Worm (Caenorhabditis elegans) whole organism, late embryonic: ENCODE results near the gene pqn-37.

Source experiments
- C08G9.2 ChIP-seq: sonication (generic microtip); optimal IDR thresholded peaks from 2 replicates; lab custom pipeline; 2016; ENCODE audit warnings: mild to moderate bottlenecking, missing genetic modification characterization, moderate library complexity, missing compliant biosample characterization
- Y22D7AL.16 ChIP-seq: sonication (generic microtip); optimal IDR thresholded peaks from 2 replicates; lab custom pipeline; 2016; ENCODE audit warnings: missing genetic modification characterization, missing compliant biosample characterization
- ama-1 ChIP-seq: fragments of 150-350 bp; optimal IDR thresholded peaks from 2 replicates; lab custom pipeline; 2014
- ceh-18 ChIP-seq: sonication (generic microtip); optimal IDR thresholded peaks from 2 replicates; lab custom pipeline; 2016; ENCODE audit warnings: missing genetic modification characterization, missing compliant biosample characterization
- ceh-30 ChIP-seq: fragments of 150-350 bp; optimal IDR thresholded peaks from 2 replicates; lab custom pipeline; 2014; ENCODE audit warnings: missing biosample characterization, missing genetic modification characterization
- ceh-31 ChIP-seq: sonication (generic microtip); optimal IDR thresholded peaks from 2 replicates; lab custom pipeline; 2016; ENCODE audit warnings: missing genetic modification characterization, missing compliant biosample characterization
- ceh-45 ChIP-seq: fragments of 200-800 bp; sonication (Bioruptor generic); IDR thresholded peaks from 2 replicates; pipeline ENCODE4 v1.3.6; 2022; ENCODE audit warnings: missing genetic modification reagents, missing genetic modification characterization, missing compliant biosample characterization
- ceh-48 ChIP-seq: sonication (generic microtip); optimal IDR thresholded peaks from 2 replicates; lab custom pipeline; 2016; ENCODE audit warnings: missing genetic modification characterization, inconsistent platforms, missing compliant biosample characterization
- ceh-6 ChIP-seq: fragments of 200-800 bp; sonication (Bioruptor generic); optimal IDR thresholded peaks from 2 replicates; lab custom pipeline; 2018; ENCODE audit warnings: mild to moderate bottlenecking, missing genetic modification characterization, missing compliant biosample characterization
- ceh-9 ChIP-seq: sonication (generic microtip); optimal IDR thresholded peaks from 2 replicates; lab custom pipeline; 2016; ENCODE audit warnings: mild to moderate bottlenecking, missing genetic modification characterization, inconsistent platforms, missing compliant biosample characterization
- elt-2 ChIP-seq: sonication (generic microtip); optimal IDR thresholded peaks from 2 replicates; lab custom pipeline; 2016; ENCODE audit warnings: missing genetic modification reagents, missing genetic modification characterization, missing compliant biosample characterization
- fax-1 ChIP-seq: sonication (generic microtip); optimal IDR thresholded peaks from 2 replicates; lab custom pipeline; 2016; ENCODE audit warnings: missing genotype, missing genetic modification characterization, missing compliant biosample characterization
- fkh-6 ChIP-seq: sonication (generic microtip); optimal IDR thresholded peaks from 2 replicates; lab custom pipeline; 2016; ENCODE audit warnings: missing genetic modification characterization, missing compliant biosample characterization
- lim-6 ChIP-seq: sonication (generic microtip); optimal IDR thresholded peaks from 2 replicates; lab custom pipeline; 2016; ENCODE audit warnings: missing genetic modification characterization, missing compliant biosample characterization
- lin-11 ChIP-seq: fragments of 200-800 bp; sonication (Bioruptor generic); optimal IDR thresholded peaks from 2 replicates; lab custom pipeline; 2018; ENCODE audit warnings: mild to moderate bottlenecking, missing genetic modification characterization, missing compliant biosample characterization
- madf-2 ChIP-seq: sonication (generic microtip); optimal IDR thresholded peaks from 2 replicates; lab custom pipeline; 2017; ENCODE audit warnings: missing genetic modification characterization, missing compliant biosample characterization
- mec-3 ChIP-seq: sonication (generic microtip); optimal IDR thresholded peaks from 2 replicates; lab custom pipeline; 2016; ENCODE audit warnings: borderline replicate concordance, missing genetic modification characterization, missing compliant biosample characterization
- nhr-11 ChIP-seq: fragments of 150-350 bp; optimal IDR thresholded peaks from 2 replicates; lab custom pipeline; 2014; ENCODE audit warnings: missing biosample characterization, missing genetic modification characterization
- pat-9 ChIP-seq: fragments of 200-800 bp; sonication (Bioruptor generic); optimal IDR thresholded peaks from 2 replicates; lab custom pipeline; 2018; ENCODE audit warnings: mild to moderate bottlenecking, missing genetic modification characterization, moderate library complexity, missing compliant biosample characterization
- pax-1 ChIP-seq: fragments of 150-350 bp; optimal IDR thresholded peaks from 2 replicates; lab custom pipeline; 2014; ENCODE audit warnings: missing biosample characterization, missing genetic modification characterization
- pha-2 ChIP-seq: sonication (generic microtip); optimal IDR thresholded peaks from 2 replicates; lab custom pipeline; 2017; ENCODE audit warnings: mild to moderate bottlenecking, missing genetic modification characterization, missing compliant biosample characterization
- pha-4 ChIP-seq: fragments of 150-350 bp; optimal IDR thresholded peaks from 2 replicates; lab custom pipeline; 2018; ENCODE audit warnings: missing biosample characterization, missing genetic modification reagents, missing genetic modification characterization
- pros-1 ChIP-seq: fragments of 150-350 bp; optimal IDR thresholded peaks from 2 replicates; lab custom pipeline; 2014; ENCODE audit warnings: missing biosample characterization, missing genetic modification reagents, missing genetic modification characterization
- ref-2 ChIP-seq: sonication (generic microtip); optimal IDR thresholded peaks from 2 replicates; lab custom pipeline; 2016; ENCODE audit warnings: missing genetic modification characterization, missing compliant biosample characterization
- rnt-1 ChIP-seq: sonication (generic microtip); optimal IDR thresholded peaks from 2 replicates; lab custom pipeline; 2016; ENCODE audit warnings: missing genetic modification characterization, missing compliant biosample characterization
- sdc-2 ChIP-seq: sonication (generic microtip); optimal IDR thresholded peaks from 2 replicates; lab custom pipeline; 2016; ENCODE audit warnings: missing genotype, missing genetic modification characterization, missing compliant biosample characterization
- sox-2 ChIP-seq: fragments of 200-800 bp; sonication (Bioruptor generic); IDR thresholded peaks from 2 replicates; pipeline ENCODE4 v1.3.6; 2022; ENCODE audit warnings: missing genetic modification reagents, missing genetic modification characterization, missing compliant biosample characterization
- sox-4 ChIP-seq: sonication (generic microtip); optimal IDR thresholded peaks from 2 replicates; lab custom pipeline; 2017; ENCODE audit warnings: mild to moderate bottlenecking, missing genetic modification characterization, inconsistent platforms, missing compliant biosample characterization
- syd-9 ChIP-seq: sonication (generic microtip); optimal IDR thresholded peaks from 2 replicates; lab custom pipeline; 2016; ENCODE audit warnings: mild to moderate bottlenecking, missing genetic modification characterization, moderate library complexity, missing compliant biosample characterization
- tbx-2 ChIP-seq: sonication (generic microtip); optimal IDR thresholded peaks from 2 replicates; lab custom pipeline; 2016; ENCODE audit warnings: missing genetic modification characterization, missing compliant biosample characterization
- tbx-7 ChIP-seq: sonication (generic microtip); optimal IDR thresholded peaks from 2 replicates; lab custom pipeline; 2016; ENCODE audit warnings: missing genotype, missing genetic modification characterization, missing compliant biosample characterization
- unc-42 ChIP-seq: sonication (generic microtip); optimal IDR thresholded peaks from 2 replicates; lab custom pipeline; 2016; ENCODE audit warnings: missing genotype, missing genetic modification characterization, missing compliant biosample characterization
- unc-55 ChIP-seq: sonication (generic microtip); optimal IDR thresholded peaks from 2 replicates; lab custom pipeline; 2017; ENCODE audit warnings: missing biosample characterization, missing genetic modification reagents, missing genetic modification characterization
- unc-86 ChIP-seq: sonication (generic microtip); optimal IDR thresholded peaks from 2 replicates; lab custom pipeline; 2016; ENCODE audit warnings: missing genetic modification characterization, missing compliant biosample characterization
- ztf-16 ChIP-seq: sonication (generic microtip); optimal IDR thresholded peaks from 2 replicates; lab custom pipeline; 2017; ENCODE audit warnings: missing genetic modification characterization, missing compliant biosample characterization

The pqn-37 gene

ce11 chrX:3223135-3223534 lies 27.2 kb downstream of the pqn-37 start:
- TF ChIP-seq tbx-2 (tag; lab: Kevin White, UChicago) (peak; percentile 15), ceh-48 (tag; lab: Kevin White, UChicago) (peak; percentile 37), ama-1 (lab: Kevin White, UChicago) (no peak)

- TF ChIP-seq unc-42 (tag; lab: Kevin White, UChicago) (no peak), nhr-11 (no peak), fkh-6 (tag; lab: Kevin White, UChicago) (no peak), ceh-18 (tag; lab: Kevin White, UChicago) (no peak), ceh-31 (tag; lab: Kevin White, UChicago) (no peak)
- TF ChIP-seq, all 69 proteins: peak for 0
Observed at ce11 chrX:3220267-3220666, 30.1 kb downstream of the pqn-37 start, which contains the start of gene rgl-1. TSS of gene rgl-1 (minus strand) at chrX:3220367.

DNA sequence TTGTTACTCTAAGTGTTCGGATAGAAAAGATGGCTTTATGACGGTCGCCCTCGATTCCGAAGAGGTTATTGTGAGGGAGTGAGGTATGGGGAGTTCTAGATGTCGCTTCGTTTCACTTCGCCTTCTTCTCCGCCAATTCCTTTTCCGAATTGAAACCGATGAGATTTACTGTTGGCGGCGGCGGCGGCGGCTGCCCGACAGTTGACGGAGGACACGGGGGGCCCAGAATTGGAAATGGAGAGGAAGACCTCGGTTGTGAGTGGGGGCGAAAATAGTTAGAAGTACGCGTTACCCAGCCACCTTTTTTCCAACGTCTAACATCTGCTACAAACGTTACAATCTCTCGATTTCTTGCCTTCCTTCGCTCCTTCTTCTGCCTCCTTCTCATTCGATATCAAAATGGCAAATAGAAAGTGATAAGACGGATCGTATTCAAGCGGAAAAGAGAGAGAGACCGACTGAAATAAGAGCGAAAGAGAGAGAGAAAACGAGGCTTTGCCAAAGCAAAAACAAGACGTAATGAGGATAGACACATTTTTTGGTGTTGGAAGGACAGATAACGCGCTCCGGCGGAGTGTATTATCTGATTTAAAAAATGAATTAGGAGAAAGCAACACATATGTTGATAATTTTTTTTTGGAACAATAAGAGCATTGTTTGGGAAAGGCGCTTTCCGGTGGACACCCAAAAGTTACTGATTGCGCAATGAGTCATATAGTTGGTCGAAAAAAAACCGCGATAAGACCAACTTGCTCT lies 32.1 kb downstream of the pqn-37 start:
- TF ChIP-seq ref-2: no peak
- no peak for TF ChIP-seq rnt-1
- peak; percentile 82 for TF ChIP-seq elt-2 (tag; lab: Kevin White, UChicago)
- no peak for TF ChIP-seq fkh-6 (tag; lab: Kevin White, UChicago)
- TF ChIP-seq, all 69 proteins: peak for 1

- TF ChIP-seq madf-2 (tag; lab: Kevin White, UChicago) (no peak), unc-86 (tag; lab: Kevin White, UChicago) (no peak), pha-4 (no peak), ceh-45 (GFP tag; lab: Robert Waterston, UW) (no peak), ceh-9 (tag; lab: Kevin White, UChicago) (no peak), lim-6 (tag; lab: Kevin White, UChicago) (no peak), ztf-16 (tag; lab: Kevin White, UChicago) (no peak), lin-11 (no peak), mec-3 (tag; lab: Kevin White, UChicago) (no peak)
Observed at ce11 chrX:3216698-3217097, 33.6 kb downstream of the pqn-37 start.

- TF ChIP-seq sox-4 (tag; lab: Kevin White, UChicago) (no peak), C08G9.2 (tag; lab: Kevin White, UChicago) (no peak), tbx-7 (no peak), syd-9 (tag; lab: Kevin White, UChicago) (no peak), pat-9 (no peak), pax-1 (tag; lab: Kevin White, UChicago) (no peak), mec-3 (tag; lab: Kevin White, UChicago) (no peak), Y22D7AL.16 (tag; lab: Kevin White, UChicago) (no peak), sox-2 (no peak), elt-2 (tag; lab: Kevin White, UChicago) (no peak), sdc-2 (tag; lab: Kevin White, UChicago) (no peak), unc-55 (GFP tag; lab: Kevin White, UChicago) (no peak), fax-1 (tag; lab: Kevin White, UChicago) (no peak), pha-2 (tag; lab: Kevin White, UChicago) (no peak), ceh-6 (no peak), ceh-30 (tag; lab: Kevin White, UChicago) (no peak), ceh-48 (tag; lab: Kevin White, UChicago) (no peak), fkh-6 (tag; lab: Kevin White, UChicago) (no peak), pros-1 (no peak), ztf-16 (tag; lab: Kevin White, UChicago) (no peak)
Observed at ce11 chrX:3209523-3209922, 40.8 kb downstream of the pqn-37 start, which contains the start of gene F28B4.4. TSS of gene F28B4.4 (minus strand) at chrX:3209623.
